Fruit fly (Drosophila melanogaster) whole organism, wandering third instar larva: ENCODE measurements around the gene Duox.

Experiments used
- CG9705 ChIP-seq: fragments of 200-800 bp; sonication (Bioruptor generic); optimal IDR thresholded peaks from 2 replicates; lab custom pipeline; 2018; ENCODE audit warnings: missing biosample characterization, mild to moderate bottlenecking, missing genetic modification characterization
- CrebA ChIP-seq: fragments of 200-800 bp; sonication (Bioruptor generic); optimal IDR thresholded peaks from 2 replicates; lab custom pipeline; 2016; ENCODE audit warnings: missing biosample characterization, mild to moderate bottlenecking, missing genetic modification characterization, borderline replicate concordance
- Dfd ChIP-seq: fragments of >200 bp; optimal IDR thresholded peaks from 2 replicates; lab custom pipeline; 2017; ENCODE audit warnings: missing biosample characterization, missing genetic modification characterization
- Dif ChIP-seq: fragments of 200-275, 200-300 bp; sonication (Bioruptor generic); optimal IDR thresholded peaks from 2 replicates; lab custom pipeline; 2018; ENCODE audit warnings: missing biosample characterization, missing genetic modification characterization; ENCODE audit not compliant: partially characterized antibody
- GATAd ChIP-seq: sonication (Bioruptor generic); optimal IDR thresholded peaks from 2 replicates; lab custom pipeline; 2016; ENCODE audit warnings: missing biosample characterization, missing genetic modification characterization
- HLH106 ChIP-seq: fragments of 200-800 bp; optimal IDR thresholded peaks from 3 replicates; lab custom pipeline; 2019; ENCODE audit warnings: missing biosample characterization, mild to moderate bottlenecking, missing genetic modification characterization, moderate library complexity
- Hnf4 ChIP-seq: fragments of 200-800 bp; sonication (Bioruptor generic); optimal IDR thresholded peaks from 2 replicates; lab custom pipeline; 2016; ENCODE audit warnings: missing biosample characterization, mild to moderate bottlenecking, missing genetic modification characterization
- Hr78 ChIP-seq: fragments of >200 bp; optimal IDR thresholded peaks from 2 replicates; lab custom pipeline; 2017; ENCODE audit warnings: missing biosample characterization, missing genetic modification characterization
- Jra ChIP-seq: sonication (Bioruptor generic); optimal IDR thresholded peaks from 2 replicates; lab custom pipeline; 2016; ENCODE audit warnings: missing biosample characterization, missing genetic modification characterization
- Mio ChIP-seq: sonication (Bioruptor generic); optimal IDR thresholded peaks from 2 replicates; lab custom pipeline; 2016; ENCODE audit warnings: missing biosample characterization, missing genetic modification characterization
- Myc ChIP-seq: fragments of >200 bp; optimal IDR thresholded peaks from 2 replicates; lab custom pipeline; 2017
- OdsH ChIP-seq: fragments of 200-800 bp; sonication (Bioruptor generic); optimal IDR thresholded peaks from 2 replicates; lab custom pipeline; 2016; ENCODE audit warnings: missing biosample characterization, mild to moderate bottlenecking, missing genetic modification characterization
- Rel ChIP-seq, 2 experiments: fragments of 200-800 bp; sonication (Bioruptor generic) in 1 of 2; optimal IDR thresholded peaks; 2 replicates in 1 of 2; 3 replicates in 1 of 2; lab custom pipeline; 2016 to 2019; ENCODE audit warnings: mild to moderate bottlenecking in 2 of 2, missing biosample characterization in 2 of 2, missing genetic modification characterization in 2 of 2, moderate library complexity in 1 of 2
- Sp1 ChIP-seq: fragments of 200-800 bp; sonication (Bioruptor generic); optimal IDR thresholded peaks from 3 replicates; lab custom pipeline; 2019; ENCODE audit warnings: missing biosample characterization, mild to moderate bottlenecking, missing genetic modification characterization, moderate library complexity
- Vsx2 ChIP-seq: fragments of 200-300, 225-300 bp; sonication (Bioruptor generic); optimal IDR thresholded peaks from 2 replicates; lab custom pipeline; 2018; ENCODE audit warnings: missing biosample characterization, missing genetic modification characterization; ENCODE audit not compliant: partially characterized antibody
- br ChIP-seq: fragments of 200-800 bp; sonication (Bioruptor generic); optimal IDR thresholded peaks from 2 replicates; lab custom pipeline; 2016; ENCODE audit warnings: missing biosample characterization, missing genetic modification characterization
- brk ChIP-seq: fragments of 200-800 bp; sonication (Bioruptor generic); optimal IDR thresholded peaks from 2 replicates; lab custom pipeline; 2016; ENCODE audit warnings: missing biosample characterization, mild to moderate bottlenecking, missing genetic modification characterization
- dl ChIP-seq, 2 experiments: fragments of 175-275, 200-275 bp in 1 of 2; fragments of 200-275 bp in 1 of 2; sonication (Bioruptor generic); optimal IDR thresholded peaks; lab custom pipeline; 2018; ENCODE audit warnings: mild to moderate bottlenecking in 2 of 2, missing biosample characterization in 2 of 2, missing genetic modification characterization in 2 of 2, moderate library complexity in 2 of 2; ENCODE audit not compliant: partially characterized antibody in 2 of 2, insufficient read depth in 1 of 2
- dmrt93B ChIP-seq: fragments of 200-800 bp; sonication (Bioruptor generic); optimal IDR thresholded peaks from 2 replicates; lab custom pipeline; 2018; ENCODE audit warnings: missing biosample characterization, mild to moderate bottlenecking, missing genetic modification characterization
- dsf ChIP-seq: sonication (Bioruptor generic); optimal IDR thresholded peaks from 2 replicates; lab custom pipeline; 2016; ENCODE audit warnings: missing biosample characterization, missing genetic modification characterization, borderline replicate concordance
- ey ChIP-seq: fragments of 200-800 bp; sonication (Bioruptor generic); optimal IDR thresholded peaks from 2 replicates; lab custom pipeline; 2016; ENCODE audit warnings: missing biosample characterization, missing genetic modification characterization
- foxo ChIP-seq, 2 experiments: fragments of 200-800 bp; sonication (Bioruptor generic); optimal IDR thresholded peaks; 2 replicates in 1 of 2; 3 replicates in 1 of 2; lab custom pipeline; 2016 to 2017; ENCODE audit warnings: missing biosample characterization in 2 of 2, missing genetic modification characterization in 2 of 2
- fru ChIP-seq: fragments of 200-800 bp; sonication (Bioruptor generic); optimal IDR thresholded peaks from 3 replicates; lab custom pipeline; 2016; ENCODE audit warnings: missing biosample characterization, mild to moderate bottlenecking, missing genetic modification characterization
- h ChIP-seq: fragments of 200-800 bp; sonication (Bioruptor generic); optimal IDR thresholded peaks from 3 replicates; lab custom pipeline; 2016; ENCODE audit warnings: missing biosample characterization, mild to moderate bottlenecking, missing genetic modification characterization
- jim ChIP-seq: fragments of 175-275, 200-325 bp; sonication (Bioruptor generic); optimal IDR thresholded peaks from 2 replicates; lab custom pipeline; 2016; ENCODE audit warnings: missing biosample characterization, mild to moderate bottlenecking, missing genetic modification characterization
- lola ChIP-seq: fragments of >200 bp; optimal IDR thresholded peaks from 2 replicates; lab custom pipeline; 2017; ENCODE audit warnings: missing biosample characterization, missing genetic modification characterization
- pan ChIP-seq: fragments of >200 bp; optimal IDR thresholded peaks from 2 replicates; lab custom pipeline; 2017
- rgr ChIP-seq: fragments of 200-800 bp; sonication (Bioruptor generic); optimal IDR thresholded peaks from 3 replicates; lab custom pipeline; 2016; ENCODE audit warnings: missing biosample characterization, mild to moderate bottlenecking, missing genetic modification characterization
- sage ChIP-seq: fragments of 200-800 bp; sonication (Bioruptor generic); optimal IDR thresholded peaks from 2 replicates; lab custom pipeline; 2016; ENCODE audit warnings: missing biosample characterization, mild to moderate bottlenecking, missing genetic modification characterization
- sv ChIP-seq: fragments of 200-800 bp; sonication (Bioruptor generic); optimal IDR thresholded peaks from 3 replicates; lab custom pipeline; 2016; ENCODE audit warnings: missing biosample characterization, missing genetic modification characterization
- tai ChIP-seq: sonication (Bioruptor generic); optimal IDR thresholded peaks from 2 replicates; lab custom pipeline; 2016; ENCODE audit warnings: missing biosample characterization, missing genetic modification characterization
- usp ChIP-seq: fragments of >200 bp; optimal IDR thresholded peaks from 2 replicates; lab custom pipeline; 2017; ENCODE audit warnings: missing biosample characterization, missing genetic modification characterization
- woc ChIP-seq: sonication (Bioruptor generic); optimal IDR thresholded peaks from 2 replicates; lab custom pipeline; 2016; ENCODE audit warnings: missing biosample characterization, mild to moderate bottlenecking, missing genetic modification characterization

The Duox gene

dm6 chr2L:2782790-2783189 lies 47.3 kb downstream of the Duox start:
- no peak for TF ChIP-seq brk (GFP tag; lab: Kevin White, UChicago)
- no peak for TF ChIP-seq Mio (GFP tag; lab: Kevin White, UChicago)
- no peak for TF ChIP-seq foxo (GFP tag; optimal IDR thresholded peaks at IDR 0.05; lab: Kevin White, UChicago)
- no peak for TF ChIP-seq dl (GFP tag; optimal IDR thresholded peaks at IDR 0.05; lab: Kevin White, UChicago; ENCODE audit: insufficient read depth in 1 of 2, partially characterized antibody in 2 of 2)
- no peak for TF ChIP-seq sv (GFP tag; lab: Kevin White, UChicago)
- no peak for TF ChIP-seq HLH106 (tag; lab: Kevin White, UChicago)
- TF ChIP-seq Dfd (GFP tag; lab: Kevin White, UChicago): no peak
- no peak for TF ChIP-seq Hr78 (GFP tag; lab: Kevin White, UChicago)
- TF ChIP-seq jim (GFP tag; lab: Kevin White, UChicago): no peak
- TF ChIP-seq ey: no peak
- TF ChIP-seq CrebA: no peak
- no peak for TF ChIP-seq lola (GFP tag; lab: Kevin White, UChicago)
- TF ChIP-seq dmrt93B: no peak
- no peak for TF ChIP-seq Dif (GFP tag; lab: Kevin White, UChicago)
- no peak for TF ChIP-seq Vsx2

dm6 chr2L:2771676-2772075 lies 58.4 kb downstream of the Duox start, which contains the start of gene CG15399:
Gene CG15399 (minus strand): TSS chr2L:2771776.
- TF ChIP-seq foxo (GFP tag; optimal IDR thresholded peaks at IDR 0.05; lab: Kevin White, UChicago): no peak
- no peak for TF ChIP-seq Sp1 (GFP tag; lab: Kevin White, UChicago)
- TF ChIP-seq Mio (GFP tag; lab: Kevin White, UChicago): no peak
- no peak for TF ChIP-seq OdsH (GFP tag; lab: Kevin White, UChicago)
- no peak for TF ChIP-seq rgr (GFP tag; lab: Kevin White, UChicago)
- no peak for TF ChIP-seq sv (GFP tag; lab: Kevin White, UChicago)
- no peak for TF ChIP-seq Vsx2
- no peak for TF ChIP-seq woc (GFP tag; lab: Kevin White, UChicago)
- no peak for TF ChIP-seq Dif (GFP tag; lab: Kevin White, UChicago)
- TF ChIP-seq CrebA: no peak
- no peak for TF ChIP-seq dl (GFP tag; optimal IDR thresholded peaks at IDR 0.05; lab: Kevin White, UChicago; ENCODE audit: insufficient read depth in 1 of 2, partially characterized antibody in 2 of 2)
- TF ChIP-seq tai (GFP tag; lab: Kevin White, UChicago): no peak
- TF ChIP-seq GATAd (GFP tag; lab: Kevin White, UChicago): no peak
- no peak for TF ChIP-seq Hnf4 (GFP tag; lab: Kevin White, UChicago)
- no peak for TF ChIP-seq usp (GFP tag; lab: Kevin White, UChicago)
- TF ChIP-seq CG9705: no peak

- no peak for TF ChIP-seq Myc (lab: Kevin White, UChicago)
- TF ChIP-seq Jra: no peak
- no peak for TF ChIP-seq sage
- TF ChIP-seq h: peak; percentile 12
- no peak for TF ChIP-seq OdsH (GFP tag; lab: Kevin White, UChicago)
- TF ChIP-seq pan (lab: Kevin White, UChicago): no peak
- no peak for TF ChIP-seq jim (GFP tag; lab: Kevin White, UChicago)
- TF ChIP-seq Dif (GFP tag; lab: Kevin White, UChicago): no peak
- peak; percentile 94 for TF ChIP-seq Hnf4 (GFP tag; lab: Kevin White, UChicago)
- TF ChIP-seq fru: no peak
- no peak for TF ChIP-seq dsf (GFP tag; lab: Kevin White, UChicago)
- TF ChIP-seq GATAd (GFP tag; lab: Kevin White, UChicago): no peak
- TF ChIP-seq dmrt93B: no peak
- no peak for TF ChIP-seq Dfd (GFP tag; lab: Kevin White, UChicago)
- peak; percentile 4 for TF ChIP-seq HLH106 (tag; lab: Kevin White, UChicago)
- no peak for TF ChIP-seq Rel (GFP tag; optimal IDR thresholded peaks at IDR 0.05; lab: Kevin White, UChicago)
- peak; percentile 53 for TF ChIP-seq Rel (tag; optimal IDR thresholded peaks at IDR 0.05; lab: Kevin White, UChicago)
- peak; percentile 33 for TF ChIP-seq br (GFP tag; lab: Kevin White, UChicago)
- TF ChIP-seq Sp1 (GFP tag; lab: Kevin White, UChicago): peak; percentile 57
Measured at dm6 chr2L:2769476-2770185, 60.4 kb downstream of the Duox start, which contains the start of the genes colt and HINT1. Gene colt (minus strand): TSS chr2L:2770069. Gene HINT1 (plus strand): TSS chr2L:2770135.
